Worm (Caenorhabditis elegans) whole organism, late embryonic: ENCODE results near the gene srh-33.

Experiments
- Y22D7AL.16 ChIP-seq: sonication (generic microtip); optimal IDR thresholded peaks from 2 replicates; lab custom pipeline; 2016; ENCODE audit warnings: missing genetic modification characterization, missing compliant biosample characterization
- ama-1 ChIP-seq: fragments of 150-350 bp; optimal IDR thresholded peaks from 2 replicates; lab custom pipeline; 2014
- elt-2 ChIP-seq: sonication (generic microtip); optimal IDR thresholded peaks from 2 replicates; lab custom pipeline; 2016; ENCODE audit warnings: missing genetic modification reagents, missing genetic modification characterization, missing compliant biosample characterization
- elt-4 ChIP-seq: sonication (generic microtip); optimal IDR thresholded peaks from 2 replicates; lab custom pipeline; 2016; ENCODE audit warnings: missing genetic modification characterization, missing compliant biosample characterization
- hlh-8 ChIP-seq: sonication (generic microtip); optimal IDR thresholded peaks from 2 replicates; lab custom pipeline; 2016; ENCODE audit warnings: missing genotype, missing genetic modification characterization, missing compliant biosample characterization
- nhr-11 ChIP-seq: fragments of 150-350 bp; optimal IDR thresholded peaks from 2 replicates; lab custom pipeline; 2014; ENCODE audit warnings: missing biosample characterization, missing genetic modification characterization
- unc-3 ChIP-seq, 2 experiments: fragments of 200-800 bp in 1 of 2; sonication (Bioruptor generic) in 1 of 2; sonication (generic microtip) in 1 of 2; conservative IDR thresholded peaks in 1 of 2; optimal IDR thresholded peaks in 1 of 2; 2 replicates each; pipeline versions ENCODE4 v1.3.6 to Lab custom; 2016 to 2022; ENCODE audit warnings: missing compliant biosample characterization in 2 of 2, missing genetic modification characterization in 2 of 2, missing genetic modification reagents in 1 of 2
- unc-86 ChIP-seq: sonication (generic microtip); optimal IDR thresholded peaks from 2 replicates; lab custom pipeline; 2016; ENCODE audit warnings: missing genetic modification characterization, missing compliant biosample characterization
- zip-5 ChIP-seq: sonication (generic microtip); optimal IDR thresholded peaks from 2 replicates; lab custom pipeline; 2016; ENCODE audit warnings: missing genetic modification characterization, missing compliant biosample characterization

DNA sequence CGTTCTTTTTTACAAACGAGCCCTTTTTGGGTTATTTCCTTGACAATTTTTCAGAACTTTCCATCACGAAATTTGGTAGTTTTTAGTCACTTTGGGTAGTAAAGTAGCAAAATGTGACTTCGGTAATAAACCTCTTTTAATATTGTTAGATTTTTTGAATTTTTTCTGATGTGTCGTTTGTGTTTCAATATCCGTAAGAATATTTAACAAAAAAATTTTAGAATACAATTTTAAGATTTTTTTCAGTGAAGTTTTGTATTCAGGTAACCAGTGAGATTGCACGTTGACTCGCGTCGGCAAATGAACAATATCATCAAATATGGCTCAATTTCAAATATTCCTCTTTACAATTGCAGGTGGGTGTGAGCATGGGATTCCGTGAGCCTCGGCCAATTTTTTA lies 29.5 kb upstream of the srh-33 start, which contains the start of gene srt-31:
- no peak for TF ChIP-seq elt-2
- TF ChIP-seq unc-3 (GFP tag; conservative IDR thresholded peaks at IDR 0.05; lab: Robert Waterston, UW) = no peak
- no peak for TF ChIP-seq unc-3 (tag; optimal IDR thresholded peaks at IDR 0.05; lab: Kevin White, UChicago)
- TF ChIP-seq unc-86 (tag; lab: Kevin White, UChicago) = no peak
- no peak for TF ChIP-seq zip-5 (tag; lab: Kevin White, UChicago)
- TF ChIP-seq hlh-8 (tag; lab: Kevin White, UChicago) = no peak
- TF ChIP-seq elt-4 (tag; lab: Kevin White, UChicago) = no peak
- no peak for TF ChIP-seq Y22D7AL.16 (tag; lab: Kevin White, UChicago)
- TF ChIP-seq ama-1 (lab: Kevin White, UChicago) = no peak
- TF ChIP-seq nhr-11 (tag; lab: Kevin White, UChicago) = no peak
